Fruit fly (Drosophila melanogaster) Kc167 (cell line): ENCODE measurements around the gene CG3176.

Source experiments
- Myc ChIP-seq: fragments of >200 bp; optimal IDR thresholded peaks from 2 replicates; lab custom pipeline; 2017; ENCODE audit warnings: missing external identifiers
- Sin3A ChIP-seq: fragments of >200 bp; optimal IDR thresholded peaks from 2 replicates; lab custom pipeline; 2018; ENCODE audit warnings: missing external identifiers
- h ChIP-seq: fragments of >200 bp; optimal IDR thresholded peaks from 3 replicates; lab custom pipeline; 2018; ENCODE audit warnings: missing external identifiers
- insv ChIP-seq: fragments of >200 bp; optimal IDR thresholded peaks from 3 replicates; lab custom pipeline; 2018; ENCODE audit warnings: missing external identifiers
- psq ChIP-seq: fragments of >200 bp; optimal IDR thresholded peaks from 2 replicates; lab custom pipeline; 2017; ENCODE audit warnings: missing external identifiers
- ttk ChIP-seq: sonication (Bioruptor generic); optimal IDR thresholded peaks from 2 replicates; lab custom pipeline; 2017; ENCODE audit warnings: missing external identifiers

CG3176 gene

DNA sequence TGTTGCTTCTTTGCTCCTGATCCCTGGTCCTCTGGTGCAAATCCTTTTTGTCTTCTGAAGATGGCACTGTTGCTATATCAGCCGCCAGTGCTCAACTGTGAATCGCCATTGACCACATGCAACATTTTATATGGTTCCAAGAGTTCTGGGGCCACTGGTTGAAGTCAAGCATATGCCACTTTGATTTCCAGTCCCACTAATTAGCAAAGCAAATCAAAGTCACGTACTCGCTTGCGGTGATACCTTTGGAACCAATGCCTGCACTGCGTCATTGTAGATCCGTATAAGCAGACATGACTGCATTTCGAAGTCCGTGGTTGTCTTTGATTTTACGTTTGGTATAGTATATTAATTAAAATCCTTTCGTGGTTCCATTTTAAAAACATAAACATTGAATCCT lies 12.4 kb upstream of the CG3176 start, which contains the start of gene Cyp4g1:
Gene Cyp4g1, minus strand, starts transcription at position 101 of the 400 bp plus-strand sequence.
- no peak for TF ChIP-seq h (lab: Kevin White, UChicago)
- TF ChIP-seq ttk (lab: Kevin White, UChicago) = no peak
- TF ChIP-seq psq = no peak
- no peak for TF ChIP-seq insv
- TF ChIP-seq Myc (lab: Kevin White, UChicago) = no peak
- TF ChIP-seq Sin3A (lab: Kevin White, UChicago) = no peak

DNA sequence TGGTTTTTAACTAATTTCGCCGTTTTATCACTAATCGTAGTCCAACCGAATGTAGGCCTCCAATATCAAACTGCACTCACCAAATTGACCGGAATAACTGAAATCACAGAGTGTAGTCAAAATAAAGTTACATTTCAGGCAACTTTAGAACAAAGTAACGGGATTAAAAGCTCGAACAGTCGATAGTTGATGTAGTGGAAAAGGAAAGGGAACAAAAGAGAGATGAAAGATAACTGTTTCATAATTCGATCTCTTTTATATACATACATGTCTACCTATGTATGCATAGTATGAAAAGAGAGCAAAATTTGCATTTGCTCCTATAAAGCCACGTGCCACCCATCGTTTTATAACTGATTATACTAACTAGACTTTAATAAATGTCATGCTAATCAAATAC lies 11.0 kb upstream of the CG3176 start, which contains the start of gene CG32816:
Gene CG32816, minus strand, starts transcription at position 101 of the 400 bp plus-strand sequence.
- no peak for TF ChIP-seq Sin3A (lab: Kevin White, UChicago)

DNA sequence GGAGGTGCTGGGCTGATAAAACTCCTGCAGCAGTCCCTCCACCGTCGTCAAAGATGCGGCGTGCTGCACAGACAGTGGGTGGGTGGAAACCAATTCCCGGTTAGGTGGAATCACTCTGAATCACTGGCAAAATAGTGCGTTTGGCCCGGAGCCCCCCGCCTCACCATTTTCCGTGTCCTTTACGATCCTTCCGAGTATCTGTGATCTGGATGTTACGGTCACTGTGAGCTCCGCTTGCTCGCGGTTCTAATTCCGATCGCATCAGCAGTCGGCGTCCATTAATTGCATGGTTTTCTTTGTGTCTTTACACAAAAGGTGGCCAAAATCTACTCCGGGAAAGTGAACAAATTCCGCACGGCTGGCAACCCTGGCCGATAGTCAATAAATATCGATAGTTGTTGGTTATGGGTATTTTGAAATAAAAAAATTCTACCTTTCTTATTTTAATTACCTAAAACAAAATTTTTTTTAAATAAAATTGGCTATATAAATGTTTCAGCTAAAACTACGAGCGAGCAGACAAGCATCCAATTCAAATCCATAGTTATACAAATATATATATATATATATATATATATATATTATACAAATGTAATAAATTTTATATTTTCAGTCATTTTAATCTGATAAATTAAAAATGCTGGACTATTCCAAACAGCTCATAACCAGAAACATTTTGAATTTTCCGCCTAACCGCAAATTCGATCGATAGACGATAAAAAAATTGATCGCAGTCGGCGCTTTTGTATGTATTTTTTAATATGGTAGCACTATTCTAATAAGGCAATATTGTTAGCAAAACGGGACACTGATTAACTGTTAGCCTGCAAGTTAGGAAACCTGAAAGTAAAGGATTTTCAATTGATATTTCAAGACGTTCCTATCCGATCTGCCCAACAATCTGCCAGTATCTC lies 5.2 kb upstream of the CG3176 start, which contains the start of the genes ebo and CG13373:
Gene ebo, minus strand, starts transcription at position 350 of the 914 bp plus-strand sequence.
Gene CG13373, plus strand, starts transcription at position 755 of the 914 bp plus-strand sequence.
- no peak for TF ChIP-seq h (lab: Kevin White, UChicago)
- no peak for TF ChIP-seq insv
- TF ChIP-seq psq = no peak
- TF ChIP-seq Sin3A (lab: Kevin White, UChicago) = no peak
- no peak for TF ChIP-seq ttk (lab: Kevin White, UChicago)
- no peak for TF ChIP-seq Myc (lab: Kevin White, UChicago)

DNA sequence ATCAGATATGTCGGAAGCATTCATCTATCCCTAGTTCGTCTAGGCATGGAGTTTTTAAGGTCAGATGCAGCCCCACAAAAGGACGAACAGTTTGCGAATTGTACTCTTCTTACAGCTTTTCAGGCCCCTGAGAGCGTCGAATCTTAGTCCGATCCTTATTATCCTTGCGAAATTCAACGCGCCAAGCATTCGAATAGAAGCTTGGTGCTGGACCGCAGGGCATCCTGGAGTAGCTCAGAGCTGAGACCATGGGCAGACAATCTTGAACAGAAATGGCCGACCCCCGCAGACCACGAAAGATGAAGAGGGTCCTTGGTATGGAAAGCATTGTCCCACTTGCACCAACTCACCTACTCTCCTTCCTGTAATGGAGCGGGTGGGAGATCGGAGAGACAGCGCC lies 2.9 kb upstream of the CG3176 start, which contains the start of gene CG32817:
Gene CG32817, plus strand, starts transcription at position 301 of the 400 bp plus-strand sequence.
- TF ChIP-seq ttk (lab: Kevin White, UChicago) (no peak), Sin3A (lab: Kevin White, UChicago) (no peak), psq (no peak), Myc (lab: Kevin White, UChicago) (no peak), h (lab: Kevin White, UChicago) (no peak), insv (no peak)

DNA sequence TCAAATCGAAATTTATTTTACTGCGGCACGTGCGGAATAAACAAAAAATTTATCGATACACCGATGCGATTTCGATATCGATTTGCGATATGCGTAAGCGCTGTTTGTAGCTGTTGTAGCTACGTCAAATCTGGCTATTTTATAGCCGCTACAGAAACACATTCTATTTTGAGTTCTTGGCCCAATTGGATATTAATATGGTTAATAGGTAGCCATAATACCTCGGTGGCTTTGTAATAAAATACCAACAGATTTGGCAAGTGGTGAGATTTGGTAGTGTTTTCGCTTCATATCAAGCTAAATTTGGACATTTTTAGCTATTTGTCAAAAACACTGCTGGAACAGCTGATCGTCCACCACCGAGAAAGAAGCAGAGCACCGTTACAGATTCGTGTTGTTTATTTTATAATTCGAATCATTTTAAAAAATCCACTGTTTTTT lies 5.9 kb downstream of the CG3176 start, which contains the start of the genes CG18273 and CG3156:
Gene CG18273, minus strand, starts transcription at position 65 of the 441 bp plus-strand sequence.
Gene CG3156, plus strand, starts transcription at position 362 of the 441 bp plus-strand sequence.
- no peak for TF ChIP-seq ttk (lab: Kevin White, UChicago)
- TF ChIP-seq psq = no peak
- TF ChIP-seq Sin3A (lab: Kevin White, UChicago) = no peak
- no peak for TF ChIP-seq Myc (lab: Kevin White, UChicago)
- TF ChIP-seq h (lab: Kevin White, UChicago) = no peak
- TF ChIP-seq insv = no peak

DNA sequence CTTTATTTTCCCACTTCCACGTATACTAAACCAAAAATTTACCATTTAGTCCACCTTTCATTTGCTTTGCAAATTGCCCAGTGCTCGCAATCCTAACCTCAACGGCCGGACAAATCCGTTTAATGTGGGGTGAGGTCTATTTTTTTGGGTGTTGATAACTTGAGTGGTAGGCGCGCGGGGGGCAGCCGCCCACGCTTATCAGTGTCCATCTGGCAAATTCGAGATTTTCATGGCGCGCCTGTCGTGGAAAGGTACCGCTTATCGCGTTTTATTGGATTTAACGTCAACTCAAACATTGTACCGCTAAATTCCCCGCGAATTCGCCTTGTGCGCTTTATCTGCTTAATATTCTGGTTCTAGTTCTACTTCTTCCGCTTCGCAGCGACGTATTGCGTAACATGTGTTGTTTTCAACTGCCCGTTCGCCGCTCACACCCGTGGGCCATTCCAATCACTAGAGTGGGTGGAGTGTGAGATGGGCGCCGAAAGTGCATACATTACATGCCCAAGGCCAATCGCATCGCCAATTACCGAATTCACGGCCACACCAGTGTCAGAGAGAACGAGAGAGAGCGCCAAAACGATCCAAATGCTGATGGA lies 11.1 kb downstream of the CG3176 start:
- TF ChIP-seq h (lab: Kevin White, UChicago) = no peak
- TF ChIP-seq Sin3A (lab: Kevin White, UChicago) = no peak
- TF ChIP-seq psq = no peak
- TF ChIP-seq Myc (lab: Kevin White, UChicago) = no peak
- TF ChIP-seq insv = no peak
- TF ChIP-seq ttk (lab: Kevin White, UChicago) = no peak

DNA sequence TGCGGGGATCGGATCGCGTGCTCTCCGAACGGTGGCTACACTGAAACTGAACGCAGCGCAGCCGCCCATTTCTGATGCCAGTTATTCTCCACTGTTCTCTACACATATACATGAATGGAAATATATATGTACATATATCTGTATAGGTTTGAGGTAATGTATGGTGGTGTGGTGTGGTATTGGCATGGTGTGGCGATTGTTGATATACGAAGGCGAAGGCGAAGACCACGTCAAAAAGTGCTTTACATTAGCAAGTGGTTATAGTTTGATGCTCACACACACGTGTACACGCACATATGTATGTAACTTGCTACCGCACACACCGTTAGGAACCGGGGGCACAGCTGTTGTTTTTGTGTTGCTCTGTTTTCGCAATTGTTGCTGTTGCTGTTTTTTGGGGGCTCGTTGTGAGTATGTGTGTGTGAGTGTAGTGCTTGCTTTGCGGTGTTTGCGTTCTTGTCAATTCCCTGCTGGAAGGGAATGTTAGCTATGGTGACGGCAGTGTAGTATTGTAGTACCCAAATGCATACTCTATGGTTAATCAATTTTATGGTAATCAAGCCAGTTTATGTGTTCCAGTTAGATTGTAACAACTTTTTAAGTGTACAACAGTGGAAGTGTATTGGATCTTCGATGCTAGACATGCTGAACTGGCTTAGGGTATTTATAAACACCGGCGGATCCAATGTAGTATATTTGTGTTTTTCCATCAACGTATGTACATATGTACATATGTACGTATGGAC lies 12.0 kb downstream of the CG3176 start, which contains the start of gene CG17896:
Gene CG17896, minus strand, starts transcription at position 51 of the 746 bp plus-strand sequence.
- no peak for TF ChIP-seq insv
- no peak for TF ChIP-seq ttk (lab: Kevin White, UChicago)
- TF ChIP-seq psq = no peak
- TF ChIP-seq Myc (lab: Kevin White, UChicago) = no peak
- no peak for TF ChIP-seq h (lab: Kevin White, UChicago)
- no peak for TF ChIP-seq Sin3A (lab: Kevin White, UChicago)

DNA sequence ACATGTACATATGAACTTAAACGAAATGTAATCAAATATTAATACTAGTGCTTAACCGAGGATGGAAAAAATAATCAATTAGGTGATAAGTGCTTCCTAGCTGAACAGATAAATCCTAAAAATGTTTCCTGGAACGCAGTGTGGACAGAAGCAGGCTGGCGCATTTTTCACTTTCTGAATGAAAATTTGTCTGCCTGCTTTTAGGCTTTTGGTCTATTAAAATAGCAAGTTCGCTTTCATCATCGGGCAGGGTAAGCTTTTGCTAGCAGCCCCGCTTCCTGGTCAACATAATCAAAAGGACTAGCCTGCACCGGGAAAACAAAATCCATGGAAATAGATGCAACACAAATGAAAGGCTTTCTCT lies 12.5 kb downstream of the CG3176 start:
- TF ChIP-seq Sin3A (lab: Kevin White, UChicago) = no peak
- no peak for TF ChIP-seq Myc (lab: Kevin White, UChicago)
- no peak for TF ChIP-seq h (lab: Kevin White, UChicago)
- no peak for TF ChIP-seq ttk (lab: Kevin White, UChicago)
- no peak for TF ChIP-seq psq
- TF ChIP-seq insv = no peak

DNA sequence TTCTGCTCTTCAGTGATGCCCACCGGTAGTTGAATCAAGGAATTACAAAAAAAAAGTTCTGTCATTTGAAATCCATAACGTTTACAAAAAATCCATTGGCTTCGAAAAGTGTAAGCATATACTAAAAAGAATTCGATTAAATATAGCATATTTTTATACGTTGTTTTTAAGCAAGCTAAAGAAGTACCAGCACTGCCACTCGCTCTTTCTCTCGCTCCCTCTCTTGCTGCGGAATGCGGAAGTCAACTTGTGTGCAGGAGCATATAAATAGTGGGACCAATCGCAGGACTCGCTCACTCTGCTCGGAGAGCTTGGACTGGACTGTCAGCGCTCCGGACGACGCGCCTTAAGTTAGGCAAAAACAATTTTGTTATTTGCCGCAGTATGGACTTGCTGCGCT lies 12.9 kb downstream of the CG3176 start, which contains the start of gene CG17778:
Gene CG17778, plus strand, starts transcription at position 8 of the 400 bp plus-strand sequence.
- TF ChIP-seq insv (no peak), Myc (lab: Kevin White, UChicago) (no peak), psq (no peak), h (lab: Kevin White, UChicago) (no peak), Sin3A (lab: Kevin White, UChicago) (no peak), ttk (lab: Kevin White, UChicago) (no peak)

DNA sequence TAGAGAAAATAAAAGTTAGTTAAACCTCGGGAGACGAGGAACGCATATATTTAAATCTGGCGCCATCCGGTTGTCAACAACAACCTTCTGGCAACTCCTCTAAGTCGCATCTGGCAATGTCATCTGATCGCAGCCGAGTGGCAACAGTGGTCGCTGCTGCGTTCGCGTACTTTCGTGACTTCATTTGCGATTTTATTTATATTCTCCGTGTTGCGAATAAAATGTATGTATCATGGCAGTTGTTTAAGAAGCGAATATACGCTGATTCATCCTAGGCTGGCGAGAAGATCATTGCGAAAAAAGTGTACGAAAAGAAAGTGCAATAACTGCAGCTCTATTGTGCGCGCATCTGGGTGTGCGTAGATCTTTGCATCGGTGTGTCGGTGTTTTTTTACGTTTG lies 14.7 kb downstream of the CG3176 start, which contains the start of gene svr:
Gene svr, plus strand, starts transcription at position 121 of the 400 bp plus-strand sequence.
- no peak for TF ChIP-seq Sin3A (lab: Kevin White, UChicago)
- TF ChIP-seq ttk (lab: Kevin White, UChicago) = no peak

DNA sequence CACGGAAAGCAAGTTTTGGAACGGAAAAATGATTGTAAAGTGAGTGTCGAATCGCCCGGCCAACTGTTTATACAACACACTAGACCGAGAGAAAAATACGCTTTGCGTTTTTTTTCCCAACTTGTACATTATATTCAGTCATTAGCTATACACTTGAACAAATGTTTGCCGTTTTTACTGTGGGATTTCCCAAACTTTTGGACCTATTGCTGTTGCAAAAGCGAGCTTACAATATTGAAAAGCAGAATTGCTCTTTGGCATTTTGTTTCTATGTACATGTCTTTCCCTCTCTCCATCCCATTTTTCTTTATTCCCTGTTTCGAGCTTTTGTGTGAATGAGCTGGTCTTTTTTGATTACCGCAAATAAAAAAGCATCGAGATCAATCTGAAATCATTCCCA lies 15.8 kb downstream of the CG3176 start:
- TF ChIP-seq Sin3A (lab: Kevin White, UChicago) (no peak), Myc (lab: Kevin White, UChicago) (no peak), psq (no peak), ttk (lab: Kevin White, UChicago) (no peak), insv (no peak), h (lab: Kevin White, UChicago) (no peak)
